Worm (Caenorhabditis elegans) whole organism, L1 larva: ENCODE data around the gene Y51H4A.941.

Experiments
- C16A3.4 ChIP-seq: fragments of 150-350 bp; optimal IDR thresholded peaks from 2 replicates; lab custom pipeline; 2014; ENCODE audit warnings: missing biosample characterization, missing genetic modification characterization
- F16B12.6 ChIP-seq: fragments of 150-350 bp; optimal IDR thresholded peaks from 2 replicates; lab custom pipeline; 2014; ENCODE audit warnings: missing biosample characterization, missing genetic modification characterization
- aha-1 ChIP-seq: fragments of 150-350 bp; optimal IDR thresholded peaks from 2 replicates; lab custom pipeline; 2014; ENCODE audit warnings: missing biosample characterization, missing genetic modification characterization
- alr-1 ChIP-seq: fragments of 200-800 bp; sonication (Bioruptor generic); optimal IDR thresholded peaks from 2 replicates; lab custom pipeline; 2018; ENCODE audit warnings: borderline replicate concordance, mild to moderate bottlenecking, missing genetic modification characterization, missing compliant biosample characterization
- ama-1 ChIP-seq: fragments of 150-350 bp; optimal IDR thresholded peaks from 2 replicates; lab custom pipeline; 2014
- ceh-63 ChIP-seq: fragments of 200-800 bp; sonication (Bioruptor generic); optimal IDR thresholded peaks from 2 replicates; lab custom pipeline; 2018; ENCODE audit warnings: mild to moderate bottlenecking, missing genetic modification characterization, missing compliant biosample characterization
- ceh-82 ChIP-seq, 3 experiments: fragments of 150-350 bp in 1 of 3; sonication (generic microtip) in 2 of 3; optimal IDR thresholded peaks; 2 replicates each; lab custom pipeline; 2014 to 2017; ENCODE audit warnings: missing biosample characterization in 3 of 3, missing genetic modification characterization in 3 of 3
- ceh-88 ChIP-seq: fragments of 200-800 bp; sonication (Bioruptor generic); IDR thresholded peaks from 2 replicates; pipeline ENCODE4 v1.3.6; 2022; ENCODE audit warnings: missing genetic modification characterization, missing compliant biosample characterization
- ces-1 ChIP-seq: fragments of 150-350 bp; optimal IDR thresholded peaks from 2 replicates; lab custom pipeline; 2014; ENCODE audit warnings: missing biosample characterization, missing genetic modification reagents, missing genetic modification characterization
- dsc-1 ChIP-seq: sonication (generic microtip); optimal IDR thresholded peaks from 2 replicates; lab custom pipeline; 2016; ENCODE audit warnings: mild to moderate bottlenecking, missing genetic modification characterization, missing compliant biosample characterization
- efl-3 ChIP-seq: fragments of 200-800 bp; sonication (Bioruptor generic); optimal IDR thresholded peaks from 2 replicates; lab custom pipeline; 2018; ENCODE audit warnings: mild to moderate bottlenecking, missing genetic modification characterization, missing compliant biosample characterization
- egl-13 ChIP-seq: sonication (generic microtip); optimal IDR thresholded peaks from 2 replicates; lab custom pipeline; 2016; ENCODE audit warnings: missing genotype, missing genetic modification reagents, missing genetic modification characterization, missing compliant biosample characterization
- egl-27 ChIP-seq, 2 experiments: fragments of 150-350 bp in 1 of 2; sonication (generic microtip); optimal IDR thresholded peaks; 3 replicates each; lab custom pipeline; 2017 to 2018; ENCODE audit warnings: missing biosample characterization in 2 of 2, missing genetic modification characterization in 2 of 2, missing genetic modification reagents in 2 of 2
- elt-2 ChIP-seq: sonication (generic microtip); optimal IDR thresholded peaks from 2 replicates; lab custom pipeline; 2016; ENCODE audit warnings: missing genetic modification characterization, mild to moderate bottlenecking, inconsistent platforms, missing compliant biosample characterization, missing genetic modification reagents
- fkh-4 ChIP-seq: sonication (generic microtip); optimal IDR thresholded peaks from 2 replicates; lab custom pipeline; 2016; ENCODE audit warnings: missing compliant biosample characterization, missing genetic modification characterization, borderline replicate concordance
- fkh-8 ChIP-seq: sonication (generic microtip); optimal IDR thresholded peaks from 2 replicates; lab custom pipeline; 2016; ENCODE audit warnings: mild to moderate bottlenecking, missing genetic modification characterization, missing compliant biosample characterization
- fos-1 ChIP-seq: fragments of 150-350 bp; optimal IDR thresholded peaks from 2 replicates; lab custom pipeline; 2014; ENCODE audit warnings: missing biosample characterization, missing genetic modification characterization
- hlh-17 ChIP-seq: fragments of 200-800 bp; sonication (Bioruptor generic); optimal IDR thresholded peaks from 2 replicates; lab custom pipeline; 2018; ENCODE audit warnings: missing genetic modification characterization, mild to moderate bottlenecking, missing compliant biosample characterization, moderate library complexity, borderline replicate concordance
- hlh-4 ChIP-seq: sonication (generic microtip); optimal IDR thresholded peaks from 2 replicates; lab custom pipeline; 2016; ENCODE audit warnings: mild to moderate bottlenecking, missing genetic modification characterization, missing compliant biosample characterization
- irx-1 ChIP-seq: sonication (generic microtip); optimal IDR thresholded peaks from 2 replicates; lab custom pipeline; 2016; ENCODE audit warnings: missing genetic modification characterization, missing compliant biosample characterization
- jun-1 ChIP-seq: fragments of 150-350 bp; optimal IDR thresholded peaks from 2 replicates; lab custom pipeline; 2014; ENCODE audit warnings: missing biosample characterization, missing genetic modification reagents, missing genetic modification characterization
- lin-14 ChIP-seq: fragments of 200-800 bp; sonication (Bioruptor generic); optimal IDR thresholded peaks from 2 replicates; lab custom pipeline; 2018; ENCODE audit warnings: mild to moderate bottlenecking, missing genetic modification characterization, moderate library complexity, missing compliant biosample characterization
- lin-35 ChIP-seq, 2 experiments: fragments of 150-350 bp; optimal IDR thresholded peaks; 2 replicates each; lab custom pipeline; 2014; ENCODE audit warnings: missing biosample characterization in 2 of 2, missing genetic modification characterization in 2 of 2, missing genetic modification reagents in 2 of 2
- lin-39 ChIP-seq: fragments of 150-350 bp; optimal IDR thresholded peaks from 2 replicates; lab custom pipeline; 2014; ENCODE audit warnings: missing biosample characterization, missing genetic modification reagents, missing genetic modification characterization
- lir-3 ChIP-seq: sonication (generic microtip); optimal IDR thresholded peaks from 2 replicates; lab custom pipeline; 2016; ENCODE audit warnings: mild to moderate bottlenecking, missing genetic modification characterization, moderate library complexity, missing compliant biosample characterization; ENCODE audit not compliant: poor library complexity
- lsy-2 ChIP-seq, 2 experiments: fragments of 150-350 bp; optimal IDR thresholded peaks; 2 replicates each; lab custom pipeline; 2014; ENCODE audit warnings: missing biosample characterization in 2 of 2, missing genetic modification characterization in 2 of 2
- mdl-1 ChIP-seq, 2 experiments: fragments of 150-350 bp; optimal IDR thresholded peaks; 2 replicates each; lab custom pipeline; 2014 to 2017; ENCODE audit warnings: missing biosample characterization in 2 of 2, missing genetic modification characterization in 2 of 2, inconsistent platforms in 1 of 2
- mef-2 ChIP-seq: fragments of 150-350 bp; optimal IDR thresholded peaks from 2 replicates; lab custom pipeline; 2014; ENCODE audit warnings: missing biosample characterization, missing genetic modification characterization
- mep-1 ChIP-seq: fragments of 150-350 bp; optimal IDR thresholded peaks from 2 replicates; lab custom pipeline; 2014; ENCODE audit warnings: missing biosample characterization, missing genetic modification characterization
- nhr-11 ChIP-seq: fragments of 150-350 bp; optimal IDR thresholded peaks from 2 replicates; lab custom pipeline; 2014; ENCODE audit warnings: missing biosample characterization, missing genetic modification characterization
- nhr-19 ChIP-seq: fragments of 200-800 bp; sonication (Bioruptor generic); conservative IDR thresholded peaks from 2 replicates; pipeline ENCODE4 v1.3.6; 2022; ENCODE audit warnings: missing genetic modification characterization, missing compliant biosample characterization
- nhr-20 ChIP-seq: sonication (generic microtip); optimal IDR thresholded peaks from 2 replicates; lab custom pipeline; 2016; ENCODE audit warnings: mild to moderate bottlenecking, missing genetic modification characterization, missing compliant biosample characterization
- nhr-47 ChIP-seq: sonication (generic microtip); optimal IDR thresholded peaks from 2 replicates; lab custom pipeline; 2016; ENCODE audit warnings: mild to moderate bottlenecking, missing genetic modification characterization, moderate library complexity, missing compliant biosample characterization
- nhr-71 ChIP-seq: sonication (generic microtip); optimal IDR thresholded peaks from 2 replicates; lab custom pipeline; 2016; ENCODE audit warnings: mild to moderate bottlenecking, missing genetic modification characterization, moderate library complexity, missing compliant biosample characterization
- nhr-76 ChIP-seq: sonication (generic microtip); optimal IDR thresholded peaks from 2 replicates; lab custom pipeline; 2017; ENCODE audit warnings: missing biosample characterization, missing genetic modification characterization
- nhr-84 ChIP-seq: sonication (generic microtip); optimal IDR thresholded peaks from 2 replicates; lab custom pipeline; 2017; ENCODE audit warnings: missing biosample characterization, missing genetic modification characterization
- nhr-85 ChIP-seq: sonication (generic microtip); peaks from one replicate; lab custom pipeline; 2016; ENCODE audit warnings: missing genetic modification characterization, inconsistent platforms, missing compliant biosample characterization
- nhr-90 ChIP-seq: sonication (generic microtip); optimal IDR thresholded peaks from 2 replicates; lab custom pipeline; 2016; ENCODE audit warnings: mild to moderate bottlenecking, missing genetic modification characterization, missing compliant biosample characterization; ENCODE audit not compliant: poor library complexity
- pax-3 ChIP-seq: fragments of 200-800 bp; sonication (Bioruptor generic); optimal IDR thresholded peaks from 2 replicates; lab custom pipeline; 2018; ENCODE audit warnings: mild to moderate bottlenecking, missing genetic modification characterization, moderate library complexity, missing compliant biosample characterization
- pqm-1 ChIP-seq: sonication (generic microtip); optimal IDR thresholded peaks from 3 replicates; lab custom pipeline; 2017; ENCODE audit warnings: missing biosample characterization, missing genetic modification characterization
- snu-23 ChIP-seq: sonication (generic microtip); optimal IDR thresholded peaks from 2 replicates; lab custom pipeline; 2016; ENCODE audit warnings: missing genetic modification characterization, missing compliant biosample characterization
- sox-4 ChIP-seq: sonication (generic microtip); optimal IDR thresholded peaks from 2 replicates; lab custom pipeline; 2016; ENCODE audit warnings: missing genetic modification characterization, missing compliant biosample characterization
- sptf-1 ChIP-seq: fragments of 150-350 bp; optimal IDR thresholded peaks from 2 replicates; lab custom pipeline; 2014; ENCODE audit warnings: missing biosample characterization, missing genetic modification characterization
- sup-37 ChIP-seq: fragments of 200-800 bp; sonication (Bioruptor generic); optimal IDR thresholded peaks from 2 replicates; lab custom pipeline; 2018; ENCODE audit warnings: mild to moderate bottlenecking, missing genetic modification characterization, missing compliant biosample characterization
- swsn-7 ChIP-seq: sonication (generic microtip); optimal IDR thresholded peaks from 2 replicates; lab custom pipeline; 2016; ENCODE audit warnings: missing genetic modification characterization, missing compliant biosample characterization
- unc-130 ChIP-seq: fragments of 150-350 bp; optimal IDR thresholded peaks from 2 replicates; lab custom pipeline; 2017; ENCODE audit warnings: missing biosample characterization, missing genetic modification characterization, inconsistent platforms
- unc-30 ChIP-seq: sonication (generic microtip); optimal IDR thresholded peaks from 2 replicates; lab custom pipeline; 2017; ENCODE audit warnings: missing biosample characterization, missing genetic modification characterization
- unc-62 ChIP-seq: fragments of 150-350 bp; optimal IDR thresholded peaks from 2 replicates; lab custom pipeline; 2014; ENCODE audit warnings: missing biosample characterization, missing genetic modification reagents, missing genetic modification characterization
- unc-86 ChIP-seq: sonication (generic microtip); optimal IDR thresholded peaks from 2 replicates; lab custom pipeline; 2016; ENCODE audit warnings: missing genetic modification characterization, missing compliant biosample characterization
- unc-98 ChIP-seq: fragments of 200-800 bp; sonication (Bioruptor generic); IDR thresholded peaks from 2 replicates; pipeline ENCODE4 v1.3.6; 2022; ENCODE audit warnings: missing genetic modification characterization, missing compliant biosample characterization
- xbp-1 ChIP-seq: sonication (generic microtip); optimal IDR thresholded peaks from 2 replicates; lab custom pipeline; 2016; ENCODE audit warnings: missing genetic modification characterization, missing compliant biosample characterization
- zag-1 ChIP-seq: fragments of 150-350 bp; optimal IDR thresholded peaks from 2 replicates; lab custom pipeline; 2014; ENCODE audit warnings: missing biosample characterization, missing genetic modification characterization
- zip-4 ChIP-seq: fragments of 200-800 bp; sonication (Bioruptor generic); optimal IDR thresholded peaks from 2 replicates; lab custom pipeline; 2018; ENCODE audit warnings: mild to moderate bottlenecking, missing genetic modification characterization, moderate library complexity, missing compliant biosample characterization
- ztf-4 ChIP-seq: fragments of 150-350 bp; optimal IDR thresholded peaks from 2 replicates; lab custom pipeline; 2014; ENCODE audit warnings: missing biosample characterization, missing genetic modification characterization

Y51H4A.941 gene

ce11 chrIV:16658731-16659130 lies 35.7 kb downstream of the Y51H4A.941 start:
- TF ChIP-seq ceh-82 (tag; optimal IDR thresholded peaks at IDR 0.05; lab: Kevin White, UChicago) (no peak), nhr-71 (tag; lab: Kevin White, UChicago) (peak; percentile 87), snu-23 (GFP tag; lab: Kevin White, UChicago) (peak; percentile 9), hlh-4 (tag; lab: Kevin White, UChicago) (no peak), dsc-1 (tag; lab: Kevin White, UChicago) (peak; percentile 54), nhr-90 (tag; lab: Kevin White, UChicago) (no peak), ztf-4 (tag; lab: Kevin White, UChicago) (peak; percentile 28), swsn-7 (tag; lab: Kevin White, UChicago) (peak; percentile 60), alr-1 (no peak), lin-35 (GFP tag; optimal IDR thresholded peaks at IDR 0.05; lab: Kevin White, UChicago) (no peak), sup-37 (GFP tag; lab: Kevin White, UChicago) (no peak), nhr-85 (tag; lab: Kevin White, UChicago) (no peak), xbp-1 (tag; lab: Kevin White, UChicago) (peak; percentile 12), unc-62 (GFP tag; lab: Kevin White, UChicago) (no peak), fos-1 (no peak), unc-130 (tag; lab: Kevin White, UChicago) (no peak), mef-2 (tag; lab: Kevin White, UChicago) (peak; percentile 25), efl-3 (GFP tag; lab: Kevin White, UChicago) (no peak), mdl-1 (tag; optimal IDR thresholded peaks at IDR 0.05; lab: Kevin White, UChicago) (no peak), ama-1 (lab: Kevin White, UChicago) (no peak), aha-1 (tag; lab: Kevin White, UChicago) (no peak), zip-4 (GFP tag; lab: Kevin White, UChicago) (no peak), ces-1 (no peak), fkh-8 (tag; lab: Kevin White, UChicago) (peak; percentile 98), sox-4 (tag; lab: Kevin White, UChicago) (peak; percentile 61), pqm-1 (tag; lab: Kevin White, UChicago) (no peak), ceh-63 (GFP tag; lab: Kevin White, UChicago) (no peak), nhr-47 (tag; lab: Kevin White, UChicago) (peak; percentile 80), nhr-11 (tag; lab: Kevin White, UChicago) (peak; percentile 84), irx-1 (tag; lab: Kevin White, UChicago) (peak; percentile 24), elt-2 (tag; lab: Kevin White, UChicago) (no peak), lsy-2 (tag; optimal IDR thresholded peaks at IDR 0.05; lab: Kevin White, UChicago) (peak; percentile 15 to 47), nhr-19 (GFP tag; lab: Robert Waterston, UW) (0 out of 2 replicates have a peak, but pooled peaks have one; percentile 15), C16A3.4 (tag; lab: Kevin White, UChicago) (no peak), fkh-4 (no peak), sptf-1 (no peak), lin-14 (GFP tag; lab: Kevin White, UChicago) (peak; percentile 86), jun-1 (no peak), unc-86 (tag; lab: Kevin White, UChicago) (peak; percentile 67), zag-1 (tag; lab: Kevin White, UChicago) (no peak), lin-39 (no peak), F16B12.6 (tag; lab: Kevin White, UChicago) (no peak), egl-13 (peak; percentile 62), unc-98 (GFP tag; lab: Robert Waterston, UW) (no peak), nhr-76 (tag; lab: Kevin White, UChicago) (no peak), nhr-84 (no peak), ceh-88 (GFP tag; lab: Robert Waterston, UW) (no peak), egl-27 (tag; optimal IDR thresholded peaks at IDR 0.05; lab: Kevin White, UChicago) (no peak), nhr-20 (peak; percentile 51), pax-3 (tag; lab: Kevin White, UChicago) (peak; percentile 73), mep-1 (tag; lab: Kevin White, UChicago) (peak; percentile 52), lir-3 (tag; lab: Kevin White, UChicago) (no peak), hlh-17 (GFP tag; lab: Kevin White, UChicago) (no peak), unc-30 (tag; lab: Kevin White, UChicago) (no peak)
